Worm (Caenorhabditis elegans) whole organism, L1 larva: ENCODE data around the gene F52G3.7.

Source experiments
- aha-1 ChIP-seq: fragments of 150-350 bp; optimal IDR thresholded peaks from 2 replicates; lab custom pipeline; 2014; ENCODE audit warnings: missing biosample characterization, missing genetic modification characterization
- ceh-88 ChIP-seq: fragments of 200-800 bp; sonication (Bioruptor generic); IDR thresholded peaks from 2 replicates; pipeline ENCODE4 v1.3.6; 2022; ENCODE audit warnings: missing genetic modification characterization, missing compliant biosample characterization
- fos-1 ChIP-seq: fragments of 150-350 bp; optimal IDR thresholded peaks from 2 replicates; lab custom pipeline; 2014; ENCODE audit warnings: missing biosample characterization, missing genetic modification characterization
- lin-39 ChIP-seq: fragments of 150-350 bp; optimal IDR thresholded peaks from 2 replicates; lab custom pipeline; 2014; ENCODE audit warnings: missing biosample characterization, missing genetic modification reagents, missing genetic modification characterization
- mab-9 ChIP-seq: fragments of 200-800 bp; sonication (Bioruptor generic); IDR thresholded peaks from 2 replicates; pipeline ENCODE4 v1.3.6; 2022; ENCODE audit warnings: missing genetic modification reagents, missing genetic modification characterization, missing compliant biosample characterization
- nhr-47 ChIP-seq: sonication (generic microtip); optimal IDR thresholded peaks from 2 replicates; lab custom pipeline; 2016; ENCODE audit warnings: mild to moderate bottlenecking, missing genetic modification characterization, moderate library complexity, missing compliant biosample characterization
- sptf-1 ChIP-seq: fragments of 150-350 bp; optimal IDR thresholded peaks from 2 replicates; lab custom pipeline; 2014; ENCODE audit warnings: missing biosample characterization, missing genetic modification characterization

- TF ChIP-seq mab-9 = no peak
- TF ChIP-seq aha-1 (tag; lab: Kevin White, UChicago) = no peak
- TF ChIP-seq nhr-47 (tag; lab: Kevin White, UChicago) = no peak
- TF ChIP-seq sptf-1 (tag; lab: Kevin White, UChicago) = no peak
- TF ChIP-seq fos-1 = no peak
- TF ChIP-seq lin-39 (tag; lab: Kevin White, UChicago) = no peak
- TF ChIP-seq ceh-88 (GFP tag; lab: Robert Waterston, UW) = no peak
These were observed 4.1 kb downstream of the F52G3.7 start for ce11 chrX:16967813-16968212.
